Fruit fly (Drosophila melanogaster) whole organism, embryonic: ENCODE results near the gene CG33127.
A peak's percentile ranks its signal among the peaks of the same experiment; 100 is the strongest.

ENCODE experiments used
- Aef1 ChIP-seq: fragments of 200-800 bp; sonication (Bioruptor generic); IDR thresholded peaks from 3 replicates; pipeline ENCODE4 v1.3.6; 2022; ENCODE audit warnings: missing biosample characterization, missing genetic modification characterization
- Blimp-1 ChIP-seq: fragments of 200-800 bp; sonication (Bioruptor generic); optimal IDR thresholded peaks from 3 replicates; lab custom pipeline; 2018; ENCODE audit warnings: missing biosample characterization, missing genetic modification characterization, mild to moderate bottlenecking, moderate library complexity, missing genetic modification reagents
- CG10431 ChIP-seq: fragments of 200-800 bp; sonication (Bioruptor generic); optimal IDR thresholded peaks from 3 replicates; lab custom pipeline; 2018; ENCODE audit warnings: missing biosample characterization, mild to moderate bottlenecking, missing genetic modification characterization
- CG10979 ChIP-seq: fragments of 200-800 bp; sonication (Bioruptor generic); optimal IDR thresholded peaks from 2 replicates; lab custom pipeline; 2018; ENCODE audit warnings: missing biosample characterization, mild to moderate bottlenecking, missing genetic modification characterization, moderate library complexity
- CG15073 ChIP-seq: fragments of 200-800 bp; sonication (Bioruptor generic); optimal IDR thresholded peaks from 2 replicates; lab custom pipeline; 2016; ENCODE audit warnings: missing biosample characterization, missing genetic modification characterization
- CG16863 ChIP-seq: fragments of 200-800 bp; sonication (Bioruptor generic); optimal IDR thresholded peaks from 3 replicates; lab custom pipeline; 2016; ENCODE audit warnings: missing biosample characterization, missing genetic modification characterization
- CG18011 ChIP-seq: fragments of 200-800 bp; sonication (Bioruptor generic); optimal IDR thresholded peaks from 2 replicates; lab custom pipeline; 2017; ENCODE audit warnings: missing biosample characterization, missing genetic modification characterization, mild to moderate bottlenecking, moderate library complexity, missing genotype
- CG2120 ChIP-seq: fragments of 200-800 bp; sonication (Bioruptor generic); optimal IDR thresholded peaks from 3 replicates; lab custom pipeline; 2016; ENCODE audit warnings: missing biosample characterization, missing genetic modification characterization
- CG31224 ChIP-seq: fragments of 200-800 bp; sonication (Bioruptor generic); IDR thresholded peaks from 2 replicates; pipeline ENCODE4 v1.3.6; 2022; ENCODE audit warnings: missing biosample characterization, missing genetic modification characterization
- CG3407 ChIP-seq: fragments of 200-800 bp; sonication (Bioruptor generic); optimal IDR thresholded peaks from 2 replicates; lab custom pipeline; 2018; ENCODE audit warnings: missing biosample characterization, mild to moderate bottlenecking, missing genetic modification characterization
- CG34376 ChIP-seq: fragments of 200-800 bp; sonication (Bioruptor generic); optimal IDR thresholded peaks from 2 replicates; lab custom pipeline; 2018; ENCODE audit warnings: missing biosample characterization, mild to moderate bottlenecking, missing genetic modification characterization
- CG4360 ChIP-seq: fragments of 200-800 bp; sonication (Bioruptor generic); IDR thresholded peaks from 2 replicates; pipeline ENCODE4 v1.3.6; 2022; ENCODE audit warnings: missing biosample characterization, missing genetic modification characterization
- CG43689 ChIP-seq: fragments of 200-800 bp; sonication (Bioruptor generic); IDR thresholded peaks from 2 replicates; pipeline ENCODE4 v1.3.6; 2022; ENCODE audit warnings: missing biosample characterization, missing genetic modification characterization
- CG4820 ChIP-seq: fragments of 200-800 bp; sonication (Bioruptor generic); optimal IDR thresholded peaks from 3 replicates; lab custom pipeline; 2016; ENCODE audit warnings: missing biosample characterization, missing genetic modification characterization
- CG5953 ChIP-seq: fragments of 200-800 bp; sonication (Bioruptor generic); IDR thresholded peaks from 2 replicates; pipeline ENCODE4 v1.3.6; 2022; ENCODE audit warnings: missing biosample characterization, missing genetic modification characterization
- CG7839 ChIP-seq: fragments of 200-800 bp; sonication (Bioruptor generic); optimal IDR thresholded peaks from 3 replicates; lab custom pipeline; 2018; ENCODE audit warnings: missing biosample characterization, mild to moderate bottlenecking, missing genetic modification characterization, moderate library complexity
- CG8359 ChIP-seq: fragments of 200-800 bp; sonication (Bioruptor generic); optimal IDR thresholded peaks from 2 replicates; lab custom pipeline; 2017; ENCODE audit warnings: missing biosample characterization, mild to moderate bottlenecking, missing genetic modification characterization, borderline replicate concordance
- CG9215 ChIP-seq: fragments of 200-800 bp; sonication (Bioruptor generic); IDR thresholded peaks from 2 replicates; pipeline ENCODE4 v1.3.6; 2022; ENCODE audit warnings: missing biosample characterization, missing genetic modification characterization
- CG9437 ChIP-seq: fragments of 200-800 bp; sonication (Bioruptor generic); optimal IDR thresholded peaks from 2 replicates; lab custom pipeline; 2018; ENCODE audit warnings: missing biosample characterization, mild to moderate bottlenecking, missing genetic modification characterization
- D ChIP-seq, 2 experiments: fragments of 200-800 bp in 1 of 2; fragments of >200 bp in 1 of 2; sonication (Bioruptor generic) in 1 of 2; optimal IDR thresholded peaks; 2 replicates in 1 of 2; 3 replicates in 1 of 2; lab custom pipeline; 2017; ENCODE audit warnings: mild to moderate bottlenecking in 1 of 2, missing biosample characterization in 1 of 2, missing genetic modification characterization in 1 of 2, missing genetic modification reagents in 1 of 2
- Dip3 ChIP-seq: fragments of 200-800 bp; sonication (Bioruptor generic); optimal IDR thresholded peaks from 3 replicates; lab custom pipeline; 2016; ENCODE audit warnings: missing biosample characterization, missing genetic modification characterization
- HLHmδ ChIP-seq: fragments of 200-800 bp; sonication (Bioruptor generic); optimal IDR thresholded peaks from 2 replicates; lab custom pipeline; 2018; ENCODE audit warnings: missing biosample characterization, mild to moderate bottlenecking, missing genetic modification characterization, moderate library complexity
- HmgZ ChIP-seq: fragments of 200-800 bp; sonication (Bioruptor generic); optimal IDR thresholded peaks from 2 replicates; lab custom pipeline; 2018; ENCODE audit warnings: missing biosample characterization, mild to moderate bottlenecking, missing genetic modification characterization
- NC2β ChIP-seq: fragments of 200-800 bp; sonication (Bioruptor generic); optimal IDR thresholded peaks from 2 replicates; lab custom pipeline; 2016; ENCODE audit warnings: missing biosample characterization, missing genetic modification characterization
- Side ChIP-seq: fragments of 200-800 bp; sonication (Bioruptor generic); optimal IDR thresholded peaks from 2 replicates; lab custom pipeline; 2016; ENCODE audit warnings: missing biosample characterization, missing genetic modification characterization
- Six4 ChIP-seq: fragments of 200-800 bp; sonication (Bioruptor generic); optimal IDR thresholded peaks from 2 replicates; lab custom pipeline; 2016; ENCODE audit warnings: missing biosample characterization, missing genetic modification characterization
- Xbp1 ChIP-seq: fragments of 200-800 bp; sonication (Bioruptor generic); optimal IDR thresholded peaks from 3 replicates; lab custom pipeline; 2016; ENCODE audit warnings: missing biosample characterization, mild to moderate bottlenecking, missing genetic modification characterization
- al ChIP-seq: fragments of 200-800 bp; sonication (Bioruptor generic); IDR thresholded peaks from 2 replicates; pipeline ENCODE4 v1.3.6; 2022; ENCODE audit warnings: missing biosample characterization, missing genetic modification characterization
- bbx ChIP-seq: fragments of 200-800 bp; sonication (Bioruptor generic); IDR thresholded peaks from 2 replicates; pipeline ENCODE4 v1.3.6; 2022; ENCODE audit warnings: missing biosample characterization, missing genetic modification characterization; ENCODE audit not compliant: partially characterized antibody
- cas ChIP-seq: fragments of 200-800 bp; sonication (Bioruptor generic); IDR thresholded peaks from 2 replicates; pipeline ENCODE4 v1.3.6; 2022; ENCODE audit warnings: missing biosample characterization, missing genetic modification characterization
- cg ChIP-seq: fragments of 200-800 bp; sonication (Bioruptor generic); optimal IDR thresholded peaks from 3 replicates; lab custom pipeline; 2019; ENCODE audit warnings: missing biosample characterization, mild to moderate bottlenecking, missing genetic modification characterization, moderate library complexity
- da ChIP-seq: fragments of 200-800 bp; sonication (Bioruptor generic); optimal IDR thresholded peaks from 2 replicates; lab custom pipeline; 2016; ENCODE audit warnings: missing biosample characterization, missing genetic modification characterization
- dimm ChIP-seq: fragments of 200-800 bp; sonication (Bioruptor generic); IDR thresholded peaks from 2 replicates; pipeline ENCODE4 v1.3.6; 2022; ENCODE audit warnings: missing biosample characterization, missing genetic modification characterization
- en ChIP-seq: fragments of 200-800 bp; sonication (Bioruptor generic); optimal IDR thresholded peaks from 2 replicates; lab custom pipeline; 2016; ENCODE audit warnings: missing biosample characterization, missing genetic modification characterization
- fd102C ChIP-seq: fragments of 200-800 bp; sonication (Bioruptor generic); optimal IDR thresholded peaks from 2 replicates; lab custom pipeline; 2018; ENCODE audit warnings: missing biosample characterization, mild to moderate bottlenecking, missing genetic modification characterization, moderate library complexity
- fru ChIP-seq: fragments of >200 bp; optimal IDR thresholded peaks from 2 replicates; lab custom pipeline; 2017
- fu2 ChIP-seq: fragments of 200-800 bp; sonication (Bioruptor generic); optimal IDR thresholded peaks from 2 replicates; lab custom pipeline; 2016; ENCODE audit warnings: missing biosample characterization, missing genetic modification characterization
- gcm2 ChIP-seq: fragments of 200-800 bp; sonication (Bioruptor generic); optimal IDR thresholded peaks from 2 replicates; lab custom pipeline; 2016; ENCODE audit warnings: missing biosample characterization, missing genetic modification characterization
- gt ChIP-seq: fragments of 200-800 bp; sonication (Bioruptor generic); IDR thresholded peaks from 2 replicates; pipeline ENCODE4 v1.3.6; 2022; ENCODE audit warnings: missing biosample characterization, missing genetic modification characterization
- h ChIP-seq: fragments of >200 bp; optimal IDR thresholded peaks from 2 replicates; lab custom pipeline; 2017
- ind ChIP-seq: fragments of 200-800 bp; sonication (Bioruptor generic); optimal IDR thresholded peaks from 3 replicates; lab custom pipeline; 2016; ENCODE audit warnings: missing biosample characterization, missing genetic modification characterization
- jigr1 ChIP-seq: fragments of 200-800 bp; sonication (Bioruptor generic); IDR thresholded peaks from 3 replicates; pipeline ENCODE4 v1.3.6; 2022; ENCODE audit warnings: missing biosample characterization, missing genetic modification characterization
- pita ChIP-seq: fragments of 200-800 bp; sonication (Bioruptor generic); optimal IDR thresholded peaks from 2 replicates; lab custom pipeline; 2017; ENCODE audit warnings: missing biosample characterization, mild to moderate bottlenecking, missing genetic modification characterization
- pzg ChIP-seq: fragments of 200-800 bp; sonication (Bioruptor generic); optimal IDR thresholded peaks from 3 replicates; lab custom pipeline; 2018; ENCODE audit warnings: missing biosample characterization, mild to moderate bottlenecking, missing genetic modification characterization, moderate library complexity
- sc ChIP-seq, 3 experiments: fragments of >200 bp in 2 of 3; fragments of 200-800 bp in 1 of 3; sonication (Bioruptor generic) in 1 of 3; optimal IDR thresholded peaks; 2 replicates in 2 of 3; 3 replicates in 1 of 3; lab custom pipeline; 2017; ENCODE audit warnings: mild to moderate bottlenecking in 1 of 3, missing biosample characterization in 1 of 3, missing genetic modification characterization in 1 of 3, missing genetic modification reagents in 1 of 3
- seq ChIP-seq: fragments of 200-800 bp; sonication (Bioruptor generic); IDR thresholded peaks from 2 replicates; pipeline ENCODE4 v1.3.6; 2022; ENCODE audit warnings: missing biosample characterization, missing genetic modification characterization
- shn ChIP-seq: fragments of 200-800 bp; sonication (Bioruptor generic); optimal IDR thresholded peaks from 3 replicates; lab custom pipeline; 2016; ENCODE audit warnings: missing biosample characterization, missing genetic modification characterization
- sr ChIP-seq: fragments of 200-800 bp; sonication (Bioruptor generic); IDR thresholded peaks from 3 replicates; pipeline ENCODE4 v1.3.6; 2022; ENCODE audit warnings: missing biosample characterization, missing genetic modification characterization
- stwl ChIP-seq: fragments of 200-800 bp; sonication (Bioruptor generic); optimal IDR thresholded peaks from 3 replicates; lab custom pipeline; 2018; ENCODE audit warnings: missing biosample characterization, mild to moderate bottlenecking, missing genetic modification characterization, moderate library complexity
- twi ChIP-seq: fragments of 200-800 bp; optimal IDR thresholded peaks from 2 replicates; lab custom pipeline; 2019; ENCODE audit warnings: missing biosample characterization, mild to moderate bottlenecking, missing genetic modification characterization, moderate library complexity
- wdn ChIP-seq: fragments of 200-800 bp; sonication (Bioruptor generic); IDR thresholded peaks from 2 replicates; pipeline ENCODE4 v1.3.6; 2022; ENCODE audit warnings: missing biosample characterization, missing genetic modification characterization

CG33127 gene

DNA sequence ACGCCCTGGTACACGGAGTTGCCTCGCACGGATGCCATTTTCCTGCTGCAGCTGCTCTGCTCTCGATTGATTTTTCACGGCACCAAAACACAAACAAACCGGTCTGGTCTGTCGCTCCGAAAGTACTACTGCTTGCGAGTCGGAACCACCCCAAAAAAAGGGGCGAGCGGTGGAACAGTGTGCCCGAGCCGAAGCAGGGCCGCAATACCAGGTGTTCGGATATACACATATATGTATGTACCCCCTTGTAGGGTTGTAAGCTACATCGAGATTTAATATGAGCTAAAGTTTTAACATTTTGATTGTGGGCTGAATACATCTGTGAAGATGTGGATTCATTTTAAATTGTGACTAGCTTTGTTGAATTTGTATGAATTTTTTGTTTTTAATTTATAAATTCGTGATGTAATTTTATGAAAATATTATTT is 36.3 kb upstream of the CG33127 start (continued):
- TF ChIP-seq CG43689 (GFP tag; lab: Robert Waterston, UW) (no peak), Dip3 (GFP tag; lab: Kevin White, UChicago) (peak; percentile 54), CG5953 (GFP tag; lab: Robert Waterston, UW) (0 out of 2 replicates have a peak, but pooled peaks have one; percentile 29), Aef1 (GFP tag; lab: Robert Waterston, UW) (no peak), HmgZ (tag; lab: Kevin White, UChicago) (peak; percentile 66), wdn (GFP tag; lab: Robert Waterston, UW) (0 out of 2 replicates have a peak, but pooled peaks have one; percentile 27), fd102C (GFP tag; lab: Kevin White, UChicago) (no peak), CG8359 (GFP tag; lab: Kevin White, UChicago) (no peak), HLHmδ (GFP tag; lab: Kevin White, UChicago) (peak; percentile 92), sr (peak; percentile 31; the same call in 1 of the 3 replicates), NC2β (GFP tag; lab: Kevin White, UChicago) (peak; percentile 16), bbx (GFP tag; lab: Robert Waterston, UW) (peak; percentile 61; the same call in 1 of the 2 replicates), gcm2 (peak; percentile 20), dimm (GFP tag; lab: Robert Waterston, UW) (no peak), fru (lab: Kevin White, UChicago) (no peak), CG4820 (GFP tag; lab: Kevin White, UChicago) (peak; percentile 3), CG31224 (GFP tag; lab: Robert Waterston, UW) (no peak), pita (GFP tag; lab: Kevin White, UChicago) (no peak), Side (GFP tag; lab: Kevin White, UChicago) (peak; percentile 26), stwl (tag; lab: Kevin White, UChicago) (peak; percentile 77), CG18011 (GFP tag; lab: Kevin White, UChicago) (no peak), fu2 (GFP tag; lab: Kevin White, UChicago) (peak; percentile 21), sc (optimal IDR thresholded peaks at IDR 0.05; lab: Kevin White, UChicago) (no peak), sc (GFP tag; optimal IDR thresholded peaks at IDR 0.05; lab: Kevin White, UChicago) (no peak), da (GFP tag; lab: Kevin White, UChicago) (peak; percentile 12), shn (GFP tag; lab: Kevin White, UChicago) (peak; percentile 50), CG7839 (tag; lab: Kevin White, UChicago) (peak; percentile 53), pzg (GFP tag; lab: Kevin White, UChicago) (peak; percentile 80), Xbp1 (peak; percentile 29), CG9437 (GFP tag; lab: Kevin White, UChicago) (peak; percentile 18), ind (GFP tag; lab: Kevin White, UChicago) (peak; percentile 35), twi (no peak), CG4360 (GFP tag; lab: Robert Waterston, UW) (no peak), CG16863 (GFP tag; lab: Kevin White, UChicago) (peak; percentile 34), CG9215 (GFP tag; lab: Robert Waterston, UW) (no peak), CG10979 (tag; lab: Kevin White, UChicago) (peak; percentile 33), CG34376 (GFP tag; lab: Kevin White, UChicago) (peak; percentile 51), Blimp-1 (GFP tag; lab: Kevin White, UChicago) (peak; percentile 41), en (GFP tag; lab: Kevin White, UChicago) (no peak), Six4 (GFP tag; lab: Kevin White, UChicago) (peak; percentile 28), cg (peak; percentile 0), CG10431 (GFP tag; lab: Kevin White, UChicago) (peak; percentile 62), CG2120 (GFP tag; lab: Kevin White, UChicago) (peak; percentile 71), cas (no peak), D (optimal IDR thresholded peaks at IDR 0.05; lab: Kevin White, UChicago) (no peak), D (GFP tag; optimal IDR thresholded peaks at IDR 0.05; lab: Kevin White, UChicago) (peak; percentile 12), gt (no peak), h (lab: Kevin White, UChicago) (no peak), seq (GFP tag; lab: Robert Waterston, UW) (peak; percentile 62; the same call in 1 of the 2 replicates), CG15073 (no peak), CG3407 (GFP tag; lab: Kevin White, UChicago) (peak; percentile 19), al (GFP tag; lab: Robert Waterston, UW) (0 out of 2 replicates have a peak, but pooled peaks have one; percentile 33), jigr1 (GFP tag; lab: Robert Waterston, UW) (no peak)
